Worm (Caenorhabditis elegans) whole organism, midembryonic: ENCODE data around the gene clec-43.

Source experiments
- cog-1 ChIP-seq: sonication (generic microtip); optimal IDR thresholded peaks from 2 replicates; lab custom pipeline; 2016; ENCODE audit warnings: missing genetic modification characterization, missing compliant biosample characterization
- med-1 ChIP-seq: sonication (generic microtip); optimal IDR thresholded peaks from 2 replicates; lab custom pipeline; 2017; ENCODE audit warnings: missing genetic modification characterization, mild to moderate bottlenecking, missing compliant biosample characterization, antibody characterized with exemption, missing genetic modification reagents; ENCODE audit not compliant: insufficient read depth

- no peak for TF ChIP-seq cog-1 (tag; lab: Kevin White, UChicago)
- TF ChIP-seq med-1 (GFP tag; lab: Kevin White, UChicago) = no peak
These were observed 14.8 kb downstream of the clec-43 start, which contains the start of gene sdz-4 for ce11 chrII:958618-959017.
